Fruit fly (Drosophila melanogaster): ENCODE data around the gene Gal.
A peak's percentile ranks its signal among the peaks of the same experiment; 100 is the strongest.

Gene Gal

dm6 chr2L:5997609-5998229 lies 8.9 kb downstream of the Gal start (continued):
- TF ChIP-seq Sox102F (GFP tag; optimal IDR thresholded peaks at IDR 0.05) (no peak), Ets96B (tag; optimal IDR thresholded peaks at IDR 0.05) (no peak), net (GFP tag; optimal IDR thresholded peaks at IDR 0.05) (no peak), CG8632 (GFP tag; optimal IDR thresholded peaks at IDR 0.05) (peak; percentile 44), acj6 (GFP tag; optimal IDR thresholded peaks at IDR 0.05) (no peak), CG9139 (GFP tag; optimal IDR thresholded peaks at IDR 0.05) (peak; percentile 57), CG6854 (GFP tag; optimal IDR thresholded peaks at IDR 0.05) (peak; percentile 69)

- TF ChIP-seq CG8632 (GFP tag; optimal IDR thresholded peaks at IDR 0.05) = no peak
- no peak for TF ChIP-seq CG3032 (tag; optimal IDR thresholded peaks at IDR 0.05)
- TF ChIP-seq CG15336 (GFP tag; IDR thresholded peaks at IDR 0.05) = no peak
- TF ChIP-seq spab (GFP tag; optimal IDR thresholded peaks at IDR 0.05) = peak; percentile 3
- TF ChIP-seq topi (GFP tag; optimal IDR thresholded peaks at IDR 0.05) = no peak
- no peak for TF ChIP-seq pdm3 (GFP tag; optimal IDR thresholded peaks at IDR 0.05)
- no peak for TF ChIP-seq Blimp-1 (GFP tag; optimal IDR thresholded peaks at IDR 0.05)
- peak; percentile 54 for TF ChIP-seq Eip78C (GFP tag)
- peak; percentile 39 for TF ChIP-seq CG6808 (GFP tag; optimal IDR thresholded peaks at IDR 0.05)
- TF ChIP-seq Lpt (GFP tag; optimal IDR thresholded peaks at IDR 0.05) = no peak
- TF ChIP-seq ss (GFP tag; optimal IDR thresholded peaks at IDR 0.05) = peak in 1 of 2 experiments; percentile 49
- TF ChIP-seq Hr39 (GFP tag; optimal IDR thresholded peaks at IDR 0.05) = no peak
- TF ChIP-seq eg (GFP tag; IDR thresholded peaks at IDR 0.05) = peak; percentile 31; the same call in 1 of the 3 replicates
These were observed 16.2 kb downstream of the Gal start for dm6 chr2L:5990447-5990846.

DNA sequence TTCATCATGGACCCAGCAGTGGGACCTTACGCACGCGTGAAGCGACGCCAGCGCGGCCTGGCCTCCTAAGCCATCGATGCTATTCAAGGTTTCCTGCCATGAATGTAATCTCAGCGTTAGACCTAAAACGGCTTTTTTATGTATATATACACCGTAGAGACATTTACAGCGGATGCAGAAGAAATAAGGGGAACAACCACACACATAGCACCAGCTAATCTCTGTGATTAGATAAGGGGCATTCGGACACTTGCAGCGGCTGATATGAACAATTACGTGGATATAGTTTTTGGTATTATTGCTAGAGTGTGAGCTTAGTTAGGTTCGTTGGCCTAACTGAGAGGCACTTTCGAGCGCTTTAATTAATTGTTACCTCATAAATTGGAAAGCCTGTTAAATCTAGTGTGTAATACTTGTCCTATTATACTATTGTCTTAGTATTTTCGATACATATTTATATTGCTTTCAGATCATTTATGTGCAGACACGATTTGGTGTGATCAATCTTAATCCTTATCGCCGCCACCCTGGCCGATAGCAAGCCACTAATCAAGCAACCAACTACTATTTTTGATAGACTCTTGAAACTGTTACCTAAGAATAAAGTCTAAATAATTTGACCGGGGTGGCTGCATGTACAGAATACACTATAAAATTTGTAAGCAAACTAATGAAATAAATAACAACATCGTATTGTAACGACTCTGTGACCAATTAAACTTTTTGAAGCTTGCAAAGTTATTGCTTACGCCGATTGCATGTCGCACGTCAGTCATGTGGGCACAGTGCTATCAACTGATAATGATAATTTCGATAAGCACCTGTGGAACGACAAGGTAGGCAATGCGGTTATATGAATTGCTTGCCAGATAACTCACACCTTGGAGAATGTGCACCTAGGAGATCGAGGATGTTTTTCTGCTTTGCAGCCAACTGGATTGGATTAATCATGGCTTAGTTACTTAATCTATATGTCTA lies 18.2 kb downstream of the Gal start:
- peak; percentile 39 for TF ChIP-seq vri (GFP tag; optimal IDR thresholded peaks at IDR 0.05)
- no peak for TF ChIP-seq Hr39 (GFP tag; optimal IDR thresholded peaks at IDR 0.05)

DNA sequence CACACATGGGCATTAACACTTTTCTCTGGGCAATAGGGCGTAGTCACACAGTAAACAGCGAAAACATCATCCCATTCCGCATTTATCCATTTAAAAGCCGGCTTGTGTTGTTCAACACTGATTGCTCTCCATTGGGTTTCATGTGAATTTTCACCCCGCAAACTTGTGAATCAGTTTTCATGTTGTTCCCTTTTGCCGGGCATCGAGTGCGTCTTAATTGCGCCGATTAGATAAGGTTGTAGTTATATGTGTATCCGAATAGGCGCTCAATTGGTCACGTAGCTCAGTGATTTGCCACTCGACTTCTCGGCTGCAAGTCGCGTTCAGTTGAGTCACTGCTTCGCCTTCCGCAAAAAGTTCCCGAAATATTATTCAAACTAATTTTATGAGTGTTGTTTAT lies 19.7 kb downstream of the Gal start:
- no peak for TF ChIP-seq esn (GFP tag; optimal IDR thresholded peaks at IDR 0.05)
- TF ChIP-seq CG11294 (GFP tag; IDR thresholded peaks at IDR 0.05) = no peak
- peak; percentile 35 for TF ChIP-seq vri (GFP tag; optimal IDR thresholded peaks at IDR 0.05)
- TF ChIP-seq Eip78C (GFP tag) = no peak
- TF ChIP-seq Hr38 (GFP tag; optimal IDR thresholded peaks at IDR 0.05) = no peak
- TF ChIP-seq Ets21C (GFP tag; optimal IDR thresholded peaks at IDR 0.05) = no peak
- no peak for TF ChIP-seq Gug (GFP tag; IDR thresholded peaks at IDR 0.05)

DNA sequence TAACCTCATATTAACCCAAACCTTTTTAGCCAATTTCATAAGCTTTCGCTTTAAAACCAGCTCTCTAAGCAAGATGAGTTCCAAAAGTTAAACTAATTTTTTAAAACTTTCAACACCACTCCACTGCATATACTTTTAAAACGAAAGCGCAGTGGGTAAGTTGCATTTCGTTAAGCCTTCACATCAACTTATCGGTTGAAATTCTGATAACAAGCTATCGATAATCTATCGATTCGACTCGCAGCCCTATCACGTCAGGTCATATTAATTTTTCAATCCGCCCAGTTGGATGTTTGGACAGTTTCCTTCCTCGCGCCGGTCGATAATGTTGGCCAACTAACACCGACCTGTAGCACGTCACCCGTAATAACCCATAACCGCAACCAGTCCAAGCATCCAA lies 20.5 kb downstream of the Gal start, which contains the start of gene ifc:
Gene ifc, plus strand, starts transcription at position 255 of the 400 bp plus-strand sequence.
- TF ChIP-seq Sox14 (GFP tag; optimal IDR thresholded peaks at IDR 0.05) (peak; percentile 66), fkh (GFP tag; optimal IDR thresholded peaks at IDR 0.05) (peak; percentile 12), acj6 (GFP tag; optimal IDR thresholded peaks at IDR 0.05) (peak; percentile 19), ss (GFP tag; optimal IDR thresholded peaks at IDR 0.05) (peak in 1 of 2 experiments; percentile 3), Eip78C (GFP tag) (peak; percentile 66), topi (GFP tag; optimal IDR thresholded peaks at IDR 0.05) (no peak), CG10669 (GFP tag; optimal IDR thresholded peaks at IDR 0.05) (peak; percentile 10), Lpt (GFP tag; optimal IDR thresholded peaks at IDR 0.05) (no peak), esn (GFP tag; optimal IDR thresholded peaks at IDR 0.05) (peak; percentile 45), Sox15 (GFP tag; optimal IDR thresholded peaks at IDR 0.05) (peak; percentile 25), lz (GFP tag; optimal IDR thresholded peaks at IDR 0.05) (peak; percentile 58), CG6792 (GFP tag; optimal IDR thresholded peaks at IDR 0.05) (peak; percentile 29), dsx (GFP tag; optimal IDR thresholded peaks at IDR 0.05; ENCODE audit: poor library complexity, severe bottlenecking) (peak; percentile 30), salr (GFP tag; optimal IDR thresholded peaks at IDR 0.05) (peak in 1 of 2 experiments; percentile 29), CG10631 (GFP tag; optimal IDR thresholded peaks at IDR 0.05) (no peak), CG6276 (GFP tag; optimal IDR thresholded peaks at IDR 0.05) (no peak), CG3919 (GFP tag; optimal IDR thresholded peaks at IDR 0.05) (peak; percentile 38), Ets96B (tag; optimal IDR thresholded peaks at IDR 0.05) (peak; percentile 23), CG1621 (tag; optimal IDR thresholded peaks at IDR 0.05) (peak; percentile 47), CG3032 (tag; optimal IDR thresholded peaks at IDR 0.05) (peak; percentile 51), svp (GFP tag) (peak; percentile 83), Sox102F (GFP tag; optimal IDR thresholded peaks at IDR 0.05) (no peak), CG31627 (GFP tag; optimal IDR thresholded peaks at IDR 0.05) (peak; percentile 66), cyc (GFP tag; optimal IDR thresholded peaks at IDR 0.05) (peak; percentile 52)
